Worm (Caenorhabditis elegans) whole organism, midembryonic: Measurements from ENCODE around the gene cpl-1.

ENCODE experiments used
- T22C8.4 ChIP-seq: fragments of 200-800 bp; sonication (Bioruptor generic); IDR thresholded peaks from 2 replicates; pipeline ENCODE4 v1.3.6; 2022; ENCODE audit warnings: missing genetic modification characterization, missing compliant biosample characterization
- cog-1 ChIP-seq: sonication (generic microtip); optimal IDR thresholded peaks from 2 replicates; lab custom pipeline; 2016; ENCODE audit warnings: missing genetic modification characterization, missing compliant biosample characterization
- flt-1 ChIP-seq: fragments of 200-800 bp; sonication (Bioruptor generic); IDR thresholded peaks from 2 replicates; pipeline ENCODE4 v1.3.6; 2022; ENCODE audit warnings: missing genetic modification characterization, missing compliant biosample characterization
- klf-2 ChIP-seq: fragments of 200-800 bp; sonication (Bioruptor generic); conservative IDR thresholded peaks from 2 replicates; pipeline ENCODE4 v1.3.6; 2022; ENCODE audit warnings: missing genetic modification reagents, missing genetic modification characterization, missing compliant biosample characterization
- med-1 ChIP-seq: sonication (generic microtip); optimal IDR thresholded peaks from 2 replicates; lab custom pipeline; 2017; ENCODE audit warnings: missing genetic modification characterization, mild to moderate bottlenecking, missing compliant biosample characterization, antibody characterized with exemption, missing genetic modification reagents; ENCODE audit not compliant: insufficient read depth
- ref-1 ChIP-seq: fragments of 200-800 bp; sonication (Bioruptor generic); conservative IDR thresholded peaks from 2 replicates; pipeline ENCODE4 v1.3.6; 2022; ENCODE audit warnings: missing genetic modification reagents, missing genetic modification characterization, missing compliant biosample characterization
- tab-1 ChIP-seq: fragments of 200-800 bp; sonication (Bioruptor generic); IDR thresholded peaks from 2 replicates; pipeline ENCODE4 v1.3.6; 2022; ENCODE audit warnings: missing genetic modification characterization, missing compliant biosample characterization
- ztf-23 ChIP-seq: fragments of 200-800 bp; sonication (Bioruptor generic); IDR thresholded peaks from 2 replicates; pipeline ENCODE4 v1.3.6; 2022; ENCODE audit warnings: missing genetic modification reagents, missing genetic modification characterization, missing compliant biosample characterization
- ztf-29 ChIP-seq: fragments of 200-800 bp; sonication (Bioruptor generic); IDR thresholded peaks from 2 replicates; pipeline ENCODE4 v1.3.6; 2022; ENCODE audit warnings: missing genetic modification reagents, missing genetic modification characterization, missing compliant biosample characterization

cpl-1 gene

DNA sequence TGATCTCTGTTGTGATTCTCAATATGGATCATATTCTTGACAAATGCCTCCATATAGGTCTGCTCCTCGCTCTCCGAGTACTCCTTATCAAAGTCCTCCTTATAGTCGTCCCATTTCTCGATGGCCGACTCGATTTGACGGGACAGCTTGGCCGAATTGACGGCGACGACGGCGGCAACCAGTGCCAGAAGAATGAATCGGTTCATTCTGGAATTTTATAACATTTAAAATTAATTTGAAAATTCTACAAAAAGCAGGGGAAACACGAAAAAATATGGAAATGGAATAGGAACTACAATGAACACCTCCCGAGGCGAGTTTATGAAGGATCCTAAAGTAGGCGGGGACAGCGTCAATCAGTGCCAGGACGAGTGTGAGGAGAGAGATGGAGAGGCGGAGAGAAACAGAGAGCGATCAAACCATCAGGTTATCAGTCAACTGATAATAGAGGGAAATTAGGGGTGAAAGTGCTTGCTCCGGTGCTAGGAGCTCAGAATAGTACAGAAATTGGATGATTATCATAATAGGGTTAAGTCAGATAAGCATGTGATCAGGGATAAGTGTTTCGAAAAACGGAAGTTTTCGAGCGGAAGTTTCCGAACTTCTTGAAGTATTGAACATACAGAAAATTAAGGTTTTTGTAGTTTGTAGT, at the start of gene cpl-1:
Gene cpl-1, minus strand, starts transcription at position 207 of the 652 bp plus-strand sequence.
- no peak for TF ChIP-seq T22C8.4 (GFP tag; lab: Robert Waterston, UW)
- no peak for TF ChIP-seq klf-2 (GFP tag; lab: Robert Waterston, UW)
- TF ChIP-seq ztf-29 (GFP tag; lab: Robert Waterston, UW) = no peak
- no peak for TF ChIP-seq cog-1 (tag; lab: Kevin White, UChicago)
- no peak for TF ChIP-seq flt-1 (GFP tag; lab: Robert Waterston, UW)
- TF ChIP-seq ztf-23 (GFP tag; lab: Robert Waterston, UW) = no peak
- no peak for TF ChIP-seq tab-1 (GFP tag; lab: Robert Waterston, UW)
- no peak for TF ChIP-seq med-1 (GFP tag; lab: Kevin White, UChicago)
- no peak for TF ChIP-seq ref-1 (GFP tag; lab: Robert Waterston, UW)

DNA sequence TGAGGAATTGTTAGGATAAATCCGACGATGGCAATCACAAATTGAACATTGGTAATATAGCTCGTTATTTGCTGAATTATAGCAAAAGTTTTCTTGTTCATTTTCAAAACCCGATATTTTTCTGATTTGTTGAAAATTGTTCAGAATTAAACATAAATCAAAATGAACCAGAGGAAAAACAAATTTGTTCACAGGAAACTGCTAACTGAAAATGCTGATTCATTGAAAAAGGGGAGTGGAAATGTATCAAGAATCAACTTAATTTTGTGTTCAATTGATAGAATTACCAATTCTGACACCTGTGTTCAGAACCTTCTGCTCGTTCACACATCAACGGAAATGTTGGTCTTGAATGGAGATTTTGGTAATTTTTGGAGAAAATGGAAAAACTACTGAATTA, 48.4 kb upstream of the cpl-1 start, which contains the start of gene srw-77:
Gene srw-77, minus strand, starts transcription at position 101 of the 400 bp plus-strand sequence.
- TF ChIP-seq cog-1 (tag; lab: Kevin White, UChicago) (no peak), ztf-29 (GFP tag; lab: Robert Waterston, UW) (no peak), ztf-23 (GFP tag; lab: Robert Waterston, UW) (no peak), T22C8.4 (GFP tag; lab: Robert Waterston, UW) (no peak), tab-1 (GFP tag; lab: Robert Waterston, UW) (no peak), flt-1 (GFP tag; lab: Robert Waterston, UW) (no peak), klf-2 (GFP tag; lab: Robert Waterston, UW) (no peak), med-1 (GFP tag; lab: Kevin White, UChicago) (no peak), ref-1 (GFP tag; lab: Robert Waterston, UW) (no peak)

DNA sequence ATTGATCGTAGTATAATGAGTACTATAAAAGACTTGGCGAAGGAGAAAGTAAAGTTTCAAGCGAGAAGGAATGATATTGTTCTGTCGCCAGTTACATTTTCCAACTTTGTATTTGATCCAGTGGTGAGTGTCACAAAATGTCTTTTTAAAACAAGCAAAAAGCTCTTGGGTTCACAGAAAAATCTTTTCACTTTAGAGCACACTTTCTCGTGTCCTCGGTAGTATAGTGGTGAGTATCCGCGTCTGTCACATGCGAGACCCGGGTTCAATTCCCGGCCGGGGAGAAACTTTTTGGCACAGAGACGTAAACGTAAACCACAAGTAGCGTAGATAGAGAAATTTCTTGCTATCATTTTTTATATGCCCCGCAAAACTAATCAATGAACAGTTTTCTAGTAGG, 45.2 kb upstream of the cpl-1 start:
- TF ChIP-seq ref-1 (GFP tag; lab: Robert Waterston, UW) (no peak), T22C8.4 (GFP tag; lab: Robert Waterston, UW) (no peak), klf-2 (GFP tag; lab: Robert Waterston, UW) (no peak), ztf-29 (GFP tag; lab: Robert Waterston, UW) (no peak), ztf-23 (GFP tag; lab: Robert Waterston, UW) (no peak), flt-1 (GFP tag; lab: Robert Waterston, UW) (no peak), cog-1 (tag; lab: Kevin White, UChicago) (no peak), med-1 (GFP tag; lab: Kevin White, UChicago) (no peak)

DNA sequence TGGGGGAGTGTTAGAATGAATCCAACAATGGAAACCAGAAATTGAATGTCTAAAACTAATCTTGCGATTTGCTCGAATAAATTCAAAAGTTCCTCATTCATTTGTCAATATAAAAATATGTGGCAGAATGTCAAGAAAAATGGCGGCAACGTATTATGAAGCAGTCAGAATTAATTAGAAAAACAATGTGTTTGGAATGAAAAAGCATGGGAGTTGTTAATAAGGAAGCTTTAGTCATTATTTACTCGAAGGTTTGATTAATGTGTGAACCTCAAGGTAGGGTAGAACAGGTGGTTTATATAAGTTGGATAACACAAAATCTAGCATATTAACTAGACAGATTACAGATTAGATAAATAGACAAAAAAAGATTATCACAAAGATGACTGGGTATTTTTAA, 43.1 kb upstream of the cpl-1 start, which contains the start of gene srw-76:
Gene srw-76, minus strand, starts transcription at position 101 of the 400 bp plus-strand sequence.
- TF ChIP-seq T22C8.4 (GFP tag; lab: Robert Waterston, UW) (no peak), ztf-23 (GFP tag; lab: Robert Waterston, UW) (no peak), klf-2 (GFP tag; lab: Robert Waterston, UW) (no peak)

DNA sequence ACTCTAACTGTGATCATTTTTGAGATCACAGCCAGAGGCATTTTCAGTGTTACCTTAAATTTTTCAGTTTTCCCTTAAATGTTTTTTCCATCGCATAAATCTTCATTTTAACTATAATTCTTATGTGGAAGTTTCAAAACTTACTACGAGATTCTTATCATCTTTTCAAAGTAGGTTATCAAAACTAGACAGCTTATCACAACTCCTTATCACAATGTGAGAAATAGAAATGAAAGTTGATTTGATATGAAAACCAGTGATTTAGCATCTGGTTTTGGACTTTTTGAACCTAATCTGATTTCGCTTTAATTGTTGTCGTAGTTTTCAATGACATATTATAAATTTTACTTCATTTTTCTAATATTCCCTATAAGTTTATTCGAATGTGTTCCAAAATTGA, 40.8 kb upstream of the cpl-1 start, which contains the start of gene mltn-11:
Gene mltn-11, plus strand, starts transcription at position 276 of the 400 bp plus-strand sequence.
- TF ChIP-seq ztf-29 (GFP tag; lab: Robert Waterston, UW) (no peak), ztf-23 (GFP tag; lab: Robert Waterston, UW) (no peak), med-1 (GFP tag; lab: Kevin White, UChicago) (no peak), T22C8.4 (GFP tag; lab: Robert Waterston, UW) (no peak), tab-1 (GFP tag; lab: Robert Waterston, UW) (no peak), flt-1 (GFP tag; lab: Robert Waterston, UW) (no peak), ref-1 (GFP tag; lab: Robert Waterston, UW) (no peak), cog-1 (tag; lab: Kevin White, UChicago) (no peak), klf-2 (GFP tag; lab: Robert Waterston, UW) (no peak)

- TF ChIP-seq med-1 (GFP tag; lab: Kevin White, UChicago) (no peak), tab-1 (GFP tag; lab: Robert Waterston, UW) (no peak), ref-1 (GFP tag; lab: Robert Waterston, UW) (no peak), T22C8.4 (GFP tag; lab: Robert Waterston, UW) (no peak), cog-1 (tag; lab: Kevin White, UChicago) (no peak), ztf-23 (GFP tag; lab: Robert Waterston, UW) (no peak), flt-1 (GFP tag; lab: Robert Waterston, UW) (no peak), klf-2 (GFP tag; lab: Robert Waterston, UW) (no peak), ztf-29 (GFP tag; lab: Robert Waterston, UW) (no peak)
Measured at ce11 chrV:16629600-16629999, 34.5 kb upstream of the cpl-1 start, which contains the start of gene srd-21. srd-21 (plus strand) TSS chrV:16629900.

DNA sequence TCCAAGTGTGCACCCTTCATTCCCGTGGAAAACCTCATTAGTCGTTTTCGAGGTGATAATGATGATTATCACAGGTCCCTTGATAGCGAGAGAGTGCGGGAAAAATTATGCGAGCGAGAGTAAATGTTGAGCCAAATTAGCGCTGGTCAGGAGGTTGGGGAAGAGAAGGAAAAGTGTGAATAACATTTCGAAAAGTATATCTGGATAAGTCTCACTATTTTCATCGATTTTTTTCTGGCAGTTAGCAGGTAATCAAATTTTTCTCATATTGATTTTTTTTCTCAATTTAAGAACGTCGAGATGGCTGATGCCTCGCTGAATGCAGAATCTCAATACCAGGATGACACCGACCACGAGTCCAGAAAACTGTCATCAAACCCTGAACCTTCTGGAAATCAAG, 33.8 kb upstream of the cpl-1 start, which contains the start of gene W06G6.2:
Gene W06G6.2, plus strand, starts transcription at position 301 of the 400 bp plus-strand sequence.
- TF ChIP-seq med-1 (GFP tag; lab: Kevin White, UChicago) (no peak), klf-2 (GFP tag; lab: Robert Waterston, UW) (no peak), cog-1 (tag; lab: Kevin White, UChicago) (no peak), ref-1 (GFP tag; lab: Robert Waterston, UW) (no peak), T22C8.4 (GFP tag; lab: Robert Waterston, UW) (no peak), flt-1 (GFP tag; lab: Robert Waterston, UW) (no peak)

- TF ChIP-seq flt-1 (GFP tag; lab: Robert Waterston, UW) = no peak
- TF ChIP-seq med-1 (GFP tag; lab: Kevin White, UChicago) = no peak
- TF ChIP-seq klf-2 (GFP tag; lab: Robert Waterston, UW) = no peak
- TF ChIP-seq tab-1 (GFP tag; lab: Robert Waterston, UW) = no peak
- no peak for TF ChIP-seq cog-1 (tag; lab: Kevin White, UChicago)
- TF ChIP-seq ztf-29 (GFP tag; lab: Robert Waterston, UW) = no peak
- TF ChIP-seq T22C8.4 (GFP tag; lab: Robert Waterston, UW) = no peak
- no peak for TF ChIP-seq ztf-23 (GFP tag; lab: Robert Waterston, UW)
- TF ChIP-seq ref-1 (GFP tag; lab: Robert Waterston, UW) = no peak
Measured at ce11 chrV:16627962-16628361, 32.8 kb upstream of the cpl-1 start, which contains the start of gene oac-53. oac-53 (minus strand) TSS chrV:16627970.
